Fruit fly (Drosophila melanogaster): ENCODE results near the gene Polr1E.

Polr1E gene

dm6 chr3R:18311368-18311919 is 9.9 kb upstream of the Polr1E start (continued):
- TF ChIP-seq CG13894 (tag; optimal IDR thresholded peaks at IDR 0.05) (peak; percentile 50), Xrp1 (GFP tag; IDR thresholded peaks at IDR 0.05) (peak; percentile 65), mam (GFP tag; optimal IDR thresholded peaks at IDR 0.05) (no peak), oc (tag; optimal IDR thresholded peaks at IDR 0.05) (peak; percentile 86), ase (GFP tag; IDR thresholded peaks at IDR 0.05) (no peak), exex (tag; optimal IDR thresholded peaks at IDR 0.05) (no peak), Camta (GFP tag; optimal IDR thresholded peaks at IDR 0.05) (peak; percentile 39), lbe (GFP tag; optimal IDR thresholded peaks at IDR 0.05) (no peak), Hmx (GFP tag; optimal IDR thresholded peaks at IDR 0.05) (no peak), Sin3A (optimal IDR thresholded peaks at IDR 0.05) (no peak), CG12236 (GFP tag; optimal IDR thresholded peaks at IDR 0.05) (no peak), otp (GFP tag; IDR thresholded peaks at IDR 0.05) (peak; percentile 77), H15 (GFP tag; IDR thresholded peaks at IDR 0.05) (peak; percentile 36; the same call in 1 of the 3 replicates), CG33213 (GFP tag; optimal IDR thresholded peaks at IDR 0.05) (peak; percentile 8), MESR4 (GFP tag; optimal IDR thresholded peaks at IDR 0.05) (no peak), Taf1 (GFP tag; IDR thresholded peaks at IDR 0.05) (peak; percentile 57), D19B (GFP tag; optimal IDR thresholded peaks at IDR 0.05) (no peak), CG6813 (GFP tag; optimal IDR thresholded peaks at IDR 0.05) (peak; percentile 85), CG13296 (GFP tag; optimal IDR thresholded peaks at IDR 0.05) (peak; percentile 32), Dip3 (GFP tag; optimal IDR thresholded peaks at IDR 0.05) (peak; percentile 46), CG15696 (tag; optimal IDR thresholded peaks at IDR 0.05) (peak; percentile 9), CG8290 (GFP tag; optimal IDR thresholded peaks at IDR 0.05) (no peak), CG8290 (tag; optimal IDR thresholded peaks at IDR 0.05) (peak; percentile 47 to 71), nerfin-2 (GFP tag; IDR thresholded peaks at IDR 0.05; ENCODE audit: partially characterized antibody) (0 out of 2 replicates have a peak, but pooled peaks have one; percentile 14), CG34376 (GFP tag; optimal IDR thresholded peaks at IDR 0.05) (no peak), fu2 (GFP tag; optimal IDR thresholded peaks at IDR 0.05) (no peak), zfh2 (GFP tag; optimal IDR thresholded peaks at IDR 0.05) (no peak), pnt (GFP tag; optimal IDR thresholded peaks at IDR 0.05) (peak; percentile 36), odd (GFP tag; optimal IDR thresholded peaks at IDR 0.05) (peak; percentile 32), bab2 (GFP tag; optimal IDR thresholded peaks at IDR 0.05) (peak; percentile 33), CG18011 (GFP tag; optimal IDR thresholded peaks at IDR 0.05) (peak; percentile 24), cato (GFP tag; optimal IDR thresholded peaks at IDR 0.05; ENCODE audit: borderline replicate concordance) (no peak), peb (GFP tag; IDR thresholded peaks at IDR 0.05) (no peak), Hand (GFP tag; optimal IDR thresholded peaks at IDR 0.05) (peak; percentile 4), CG16815 (GFP tag; optimal IDR thresholded peaks at IDR 0.05) (peak; percentile 44), tll (GFP tag; optimal IDR thresholded peaks at IDR 0.05) (no peak), p53 (GFP tag; optimal IDR thresholded peaks at IDR 0.05) (peak; percentile 49), ap (GFP tag; IDR thresholded peaks at IDR 0.05) (no peak), CG8388 (GFP tag; optimal IDR thresholded peaks at IDR 0.05) (peak; percentile 54), chn (GFP tag; optimal IDR thresholded peaks at IDR 0.05) (peak; percentile 53), ham (GFP tag; IDR thresholded peaks at IDR 0.05) (0 out of 2 replicates have a peak, but pooled peaks have one; percentile 5), CG12744 (GFP tag; optimal IDR thresholded peaks at IDR 0.05) (no peak), rib (GFP tag; IDR thresholded peaks at IDR 0.05) (peak; percentile 88), CG3281 (GFP tag; optimal IDR thresholded peaks at IDR 0.05) (no peak), Ssrp (tag; optimal IDR thresholded peaks at IDR 0.05) (peak; percentile 52), CG14965 (GFP tag; optimal IDR thresholded peaks at IDR 0.05; ENCODE audit: borderline replicate concordance) (peak; percentile 27), dm (GFP tag; optimal IDR thresholded peaks at IDR 0.05) (no peak), CG9817 (tag; optimal IDR thresholded peaks at IDR 0.05) (no peak), ftz-f1 (GFP tag; optimal IDR thresholded peaks at IDR 0.05) (peak; percentile 83), CG11723 (GFP tag; optimal IDR thresholded peaks at IDR 0.05) (peak; percentile 71), CG9609 (GFP tag; optimal IDR thresholded peaks at IDR 0.05) (peak; percentile 27)
